Fruit fly (Drosophila melanogaster): ENCODE data around the gene CG15021.

Gene CG15021

DNA sequence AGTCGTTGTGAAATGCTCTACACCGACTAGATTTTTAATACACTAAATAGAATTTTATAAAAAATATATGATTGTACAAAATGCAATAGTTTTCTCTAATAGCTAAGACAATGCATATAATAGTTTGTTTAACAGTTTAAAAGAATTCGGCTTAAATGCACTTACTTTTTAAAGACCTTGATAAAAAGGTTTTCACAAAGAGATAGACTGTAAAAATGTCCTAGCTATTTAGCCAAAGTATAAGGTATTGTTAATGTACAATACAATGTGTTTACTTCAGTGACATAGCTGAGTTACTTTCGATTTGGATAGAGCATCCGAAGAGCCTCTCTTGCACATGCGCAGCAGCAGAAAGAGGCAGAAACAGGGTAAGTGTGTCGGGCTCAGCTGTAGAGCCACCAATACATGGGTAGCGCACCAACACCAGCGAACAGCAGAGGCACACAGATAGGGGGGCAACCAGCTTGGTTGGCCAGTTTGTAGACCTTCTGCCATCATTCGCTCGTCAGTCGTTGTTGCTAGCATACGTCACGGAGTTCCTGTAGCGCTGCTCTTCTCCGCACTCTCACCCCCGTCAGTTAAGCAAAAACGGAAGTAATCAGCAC is 29.8 kb upstream of the CG15021 start, which contains the start of gene TP53INP (continued):
- TF ChIP-seq dpn (GFP tag; optimal IDR thresholded peaks at IDR 0.05) (peak; percentile 72 to 86), CG30020 (tag; optimal IDR thresholded peaks at IDR 0.05) (peak; percentile 64), NC2α (GFP tag; optimal IDR thresholded peaks at IDR 0.05) (peak; percentile 36), gcm (GFP tag; optimal IDR thresholded peaks at IDR 0.05) (peak; percentile 90), CG3847 (GFP tag; IDR thresholded peaks at IDR 0.05) (peak; percentile 67), slbo (GFP tag; IDR thresholded peaks at IDR 0.05) (peak; percentile 76), croc (GFP tag; conservative IDR thresholded peaks at IDR 0.05) (peak; percentile 75), ssp (GFP tag; IDR thresholded peaks at IDR 0.05) (peak; percentile 49; the same call in 1 of the 2 replicates), dmrt11E (tag; optimal IDR thresholded peaks at IDR 0.05) (peak; percentile 91), CG6272 (GFP tag; IDR thresholded peaks at IDR 0.05) (0 out of 2 replicates have a peak, but pooled peaks have one; percentile 20), CG13894 (tag; optimal IDR thresholded peaks at IDR 0.05) (peak; percentile 64), pho (GFP tag; optimal IDR thresholded peaks at IDR 0.05) (peak; percentile 73), hb (GFP tag; IDR thresholded peaks at IDR 0.05; ENCODE audit: partially characterized antibody) (no peak), ERR (GFP tag; optimal IDR thresholded peaks at IDR 0.05) (peak; percentile 17), btn (GFP tag; optimal IDR thresholded peaks at IDR 0.05) (peak; percentile 48), ase (GFP tag; IDR thresholded peaks at IDR 0.05) (peak; percentile 48; the same call in 2 of the 3 replicates), pzg (GFP tag; optimal IDR thresholded peaks at IDR 0.05) (no peak), gsb-n (tag; optimal IDR thresholded peaks at IDR 0.05) (peak; percentile 81), al (GFP tag; IDR thresholded peaks at IDR 0.05) (peak; percentile 44; the same call in 1 of the 2 replicates), lmd (GFP tag; IDR thresholded peaks at IDR 0.05) (peak; percentile 79), cas (GFP tag; IDR thresholded peaks at IDR 0.05) (no peak), ato (GFP tag; IDR thresholded peaks at IDR 0.05; ENCODE audit: partially characterized antibody) (no peak), fd96Cb (tag; optimal IDR thresholded peaks at IDR 0.05) (peak; percentile 89), zfh2 (GFP tag; optimal IDR thresholded peaks at IDR 0.05) (peak; percentile 63), CG7987 (GFP tag; optimal IDR thresholded peaks at IDR 0.05) (peak; percentile 47), chm (GFP tag; IDR thresholded peaks at IDR 0.05) (peak; percentile 62), Asciz (GFP tag; optimal IDR thresholded peaks at IDR 0.05) (peak; percentile 81), emc (GFP tag; optimal IDR thresholded peaks at IDR 0.05) (peak; percentile 30), HmgZ (tag; optimal IDR thresholded peaks at IDR 0.05) (peak; percentile 64), CG11560 (tag; IDR thresholded peaks at IDR 0.05) (0 out of 3 replicates have a peak, but pooled peaks have one; percentile 35), ap (GFP tag; IDR thresholded peaks at IDR 0.05) (peak; percentile 56; the same call in 1 of the 2 replicates), Scr (GFP tag; IDR thresholded peaks at IDR 0.05; ENCODE audit: partially characterized antibody) (no peak; the same call in none of the 2 replicates), CG33213 (GFP tag; optimal IDR thresholded peaks at IDR 0.05) (peak; percentile 29), CG7745 (tag; optimal IDR thresholded peaks at IDR 0.05) (no peak), pfk (GFP tag; optimal IDR thresholded peaks at IDR 0.05) (no peak), ranshi (GFP tag; IDR thresholded peaks at IDR 0.05) (peak; percentile 67), BtbVII (GFP tag; optimal IDR thresholded peaks at IDR 0.05) (peak; percentile 87), eyg (GFP tag; optimal IDR thresholded peaks at IDR 0.05) (peak; percentile 62), Six4 (GFP tag; optimal IDR thresholded peaks at IDR 0.05) (peak; percentile 63), inv (GFP tag; IDR thresholded peaks at IDR 0.05; ENCODE audit: partially characterized antibody) (no peak), hkb (optimal IDR thresholded peaks at IDR 0.05) (no peak), hkb (GFP tag; IDR thresholded peaks at IDR 0.05) (peak; percentile 86), Oaz (GFP tag; IDR thresholded peaks at IDR 0.05) (peak; percentile 40; the same call in 1 of the 2 replicates), CG43689 (GFP tag; IDR thresholded peaks at IDR 0.05) (no peak), exex (tag; optimal IDR thresholded peaks at IDR 0.05) (peak; percentile 30), kah (GFP tag; optimal IDR thresholded peaks at IDR 0.05) (peak; percentile 64), Ets97D (GFP tag; optimal IDR thresholded peaks at IDR 0.05) (peak; percentile 3), MTF-1 (GFP tag; optimal IDR thresholded peaks at IDR 0.05; ENCODE audit: borderline replicate concordance) (no peak), CG4282 (GFP tag; optimal IDR thresholded peaks at IDR 0.05) (no peak), CG4854 (GFP tag; optimal IDR thresholded peaks at IDR 0.05) (peak; percentile 68)
